Worm (Caenorhabditis elegans): Measurements from ENCODE around the gene Y49A3A.3.

DNA sequence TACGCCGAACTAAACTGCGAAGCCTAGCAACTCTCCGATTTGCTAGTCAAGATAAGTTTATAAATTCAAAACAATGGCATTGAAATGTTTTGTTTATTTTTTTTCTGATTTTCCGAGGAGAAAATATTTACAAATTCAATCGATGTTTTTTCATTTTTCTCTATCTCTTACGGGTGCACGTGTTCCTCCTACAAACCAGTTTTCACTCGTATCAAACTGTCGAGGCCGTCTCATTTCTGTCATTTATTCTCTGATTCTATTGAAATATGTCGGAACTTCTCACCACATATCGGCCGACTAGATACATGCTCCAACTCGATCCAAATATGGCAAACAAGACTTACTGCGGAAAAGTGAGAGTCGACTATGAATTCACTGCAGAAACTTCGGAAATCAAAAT lies 22.7 kb upstream of the Y49A3A.3 start, which contains the start of gene F47B8.8:
- TF ChIP-seq lin-15B (tag; optimal IDR thresholded peaks at IDR 0.05) (no peak), pha-4 (GFP tag; IDR thresholded peaks at IDR 0.05) (no peak), pha-4 (tag; optimal IDR thresholded peaks at IDR 0.05) (no peak), unc-62 (GFP tag; optimal IDR thresholded peaks at IDR 0.05 in 1 of 2) (no peak), unc-62 (tag; optimal IDR thresholded peaks at IDR 0.05) (no peak), set-16 (GFP tag; IDR thresholded peaks at IDR 0.05) (no peak), tra-1 (GFP tag; IDR thresholded peaks at IDR 0.05) (no peak), unc-130 (GFP tag; optimal IDR thresholded peaks at IDR 0.05) (no peak), zag-1 (tag; optimal IDR thresholded peaks at IDR 0.05) (no peak), ztf-7 (tag; optimal IDR thresholded peaks at IDR 0.05) (no peak), lsy-2 (tag; optimal IDR thresholded peaks at IDR 0.05) (no peak), ama-1 (optimal IDR thresholded peaks at IDR 0.05) (no peak), lin-38 (GFP tag; IDR thresholded peaks at IDR 0.05) (no peak), nhr-237 (tag; optimal IDR thresholded peaks at IDR 0.05) (no peak)

Measured in whole organism, L4 larva.